Worm (Caenorhabditis elegans) whole organism, L3 larva: ENCODE measurements around the gene sri-31.

Source experiments
- R02D3.7 ChIP-seq: fragments of 150-350 bp; optimal IDR thresholded peaks from 2 replicates; lab custom pipeline; 2014; ENCODE audit warnings: missing biosample characterization, missing genetic modification characterization
- ZK546.5 ChIP-seq: sonication (generic microtip); optimal IDR thresholded peaks from 2 replicates; lab custom pipeline; 2017; ENCODE audit warnings: missing biosample characterization, missing genetic modification characterization
- ama-1 ChIP-seq: fragments of 150-350 bp; optimal IDR thresholded peaks from 2 replicates; lab custom pipeline; 2018
- ceh-28 ChIP-seq: fragments of 150-350 bp; optimal IDR thresholded peaks from 2 replicates; lab custom pipeline; 2014; ENCODE audit warnings: missing biosample characterization, missing genetic modification reagents, missing genetic modification characterization
- ceh-82 ChIP-seq: fragments of 150-350 bp; optimal IDR thresholded peaks from 2 replicates; lab custom pipeline; 2014; ENCODE audit warnings: missing biosample characterization, missing genetic modification characterization
- ceh-9 ChIP-seq: sonication (generic microtip); optimal IDR thresholded peaks from 2 replicates; lab custom pipeline; 2018; ENCODE audit warnings: missing biosample characterization, missing genetic modification characterization
- egl-27 ChIP-seq: sonication (generic microtip); optimal IDR thresholded peaks from 4 replicates; lab custom pipeline; 2017; ENCODE audit warnings: missing biosample characterization, missing genetic modification reagents, missing genetic modification characterization
- egl-5 ChIP-seq: fragments of 150-350 bp; optimal IDR thresholded peaks from 2 replicates; lab custom pipeline; 2017; ENCODE audit warnings: missing biosample characterization, missing genetic modification reagents, missing genetic modification characterization, inconsistent platforms
- elt-1 ChIP-seq: fragments of 150-350 bp; optimal IDR thresholded peaks from 2 replicates; lab custom pipeline; 2014; ENCODE audit warnings: missing biosample characterization, missing genetic modification characterization
- elt-3 ChIP-seq, 3 experiments: fragments of 150-350 bp in 1 of 3; sonication (generic microtip) in 2 of 3; optimal IDR thresholded peaks; 2 replicates in 2 of 3; 4 replicates in 1 of 3; lab custom pipeline; 2014 to 2017; ENCODE audit warnings: missing biosample characterization in 3 of 3, missing genetic modification characterization in 3 of 3
- eor-1 ChIP-seq, 2 experiments: fragments of 150-350 bp; optimal IDR thresholded peaks; 2 replicates each; lab custom pipeline; 2014 to 2018; ENCODE audit warnings: missing biosample characterization in 2 of 2, missing genetic modification characterization in 2 of 2
- fkh-10 ChIP-seq: sonication (generic microtip); optimal IDR thresholded peaks from 2 replicates; lab custom pipeline; 2017; ENCODE audit warnings: missing biosample characterization, missing genetic modification reagents, missing genetic modification characterization
- fkh-2 ChIP-seq: fragments of 150-350 bp; optimal IDR thresholded peaks from 2 replicates; lab custom pipeline; 2014; ENCODE audit warnings: missing biosample characterization, missing genetic modification reagents, missing genetic modification characterization
- fos-1 ChIP-seq: fragments of 150-350 bp; optimal IDR thresholded peaks from 2 replicates; lab custom pipeline; 2014; ENCODE audit warnings: missing biosample characterization, missing genetic modification characterization
- hmg-11 ChIP-seq: sonication (generic microtip); optimal IDR thresholded peaks from 2 replicates; lab custom pipeline; 2016; ENCODE audit warnings: missing genetic modification characterization, missing compliant biosample characterization
- jun-1 ChIP-seq: fragments of 150-350 bp; optimal IDR thresholded peaks from 2 replicates; lab custom pipeline; 2014; ENCODE audit warnings: missing biosample characterization, missing genetic modification reagents, missing genetic modification characterization
- lin-15B ChIP-seq: fragments of 150-350 bp; optimal IDR thresholded peaks from 2 replicates; lab custom pipeline; 2014; ENCODE audit warnings: missing biosample characterization, missing genetic modification characterization
- lin-39 ChIP-seq: fragments of 150-350 bp; optimal IDR thresholded peaks from 2 replicates; lab custom pipeline; 2018; ENCODE audit warnings: missing biosample characterization, missing genetic modification reagents, missing genetic modification characterization
- lsy-12 ChIP-seq: sonication (generic microtip); optimal IDR thresholded peaks from 2 replicates; lab custom pipeline; 2016; ENCODE audit warnings: mild to moderate bottlenecking, missing genetic modification characterization, missing compliant biosample characterization
- mdl-1 ChIP-seq: fragments of 150-350 bp; optimal IDR thresholded peaks from 2 replicates; lab custom pipeline; 2014; ENCODE audit warnings: missing biosample characterization, missing genetic modification characterization
- mml-1 ChIP-seq: fragments of 150-350 bp; sonication (generic microtip); optimal IDR thresholded peaks from 3 replicates; lab custom pipeline; 2014; ENCODE audit warnings: missing biosample characterization, missing genetic modification characterization
- nhr-11 ChIP-seq: fragments of 150-350 bp; optimal IDR thresholded peaks from 2 replicates; lab custom pipeline; 2014; ENCODE audit warnings: missing biosample characterization, missing genetic modification characterization
- nhr-12 ChIP-seq: fragments of 150-350 bp; optimal IDR thresholded peaks from 2 replicates; lab custom pipeline; 2014; ENCODE audit warnings: missing biosample characterization, missing genetic modification characterization
- nhr-237 ChIP-seq: fragments of 150-350 bp; optimal IDR thresholded peaks from 2 replicates; lab custom pipeline; 2014; ENCODE audit warnings: missing biosample characterization, missing genetic modification characterization
- nhr-28 ChIP-seq: fragments of 150-350 bp; optimal IDR thresholded peaks from 2 replicates; lab custom pipeline; 2014; ENCODE audit warnings: missing biosample characterization, missing genetic modification characterization
- nhr-43 ChIP-seq: sonication (generic microtip); optimal IDR thresholded peaks from 2 replicates; lab custom pipeline; 2016; ENCODE audit warnings: mild to moderate bottlenecking, missing genetic modification characterization, missing compliant biosample characterization; ENCODE audit not compliant: poor library complexity, severe bottlenecking
- nhr-67 ChIP-seq: fragments of 150-350 bp; optimal IDR thresholded peaks from 2 replicates; lab custom pipeline; 2014; ENCODE audit warnings: missing biosample characterization, missing genetic modification characterization
- nhr-76 ChIP-seq: fragments of 150-350 bp; sonication (generic microtip); optimal IDR thresholded peaks from 5 replicates; lab custom pipeline; 2014; ENCODE audit warnings: missing biosample characterization, missing genetic modification characterization
- pha-4 ChIP-seq: fragments of 150-350 bp; optimal IDR thresholded peaks from 2 replicates; lab custom pipeline; 2014; ENCODE audit warnings: missing biosample characterization, missing genetic modification reagents, missing genetic modification characterization
- pqm-1 ChIP-seq: fragments of 150-350 bp; optimal IDR thresholded peaks from 2 replicates; lab custom pipeline; 2017; ENCODE audit warnings: missing biosample characterization, missing genetic modification characterization, inconsistent platforms
- sea-2 ChIP-seq: fragments of 150-350 bp; sonication (generic microtip); optimal IDR thresholded peaks from 4 replicates; lab custom pipeline; 2014; ENCODE audit warnings: missing biosample characterization, missing genetic modification reagents, missing genetic modification characterization
- skn-1 ChIP-seq: fragments of 150-350 bp; optimal IDR thresholded peaks from 2 replicates; lab custom pipeline; 2014; ENCODE audit warnings: missing biosample characterization, missing genetic modification characterization
- tbx-2 ChIP-seq: sonication (generic microtip); optimal IDR thresholded peaks from 2 replicates; lab custom pipeline; 2016; ENCODE audit warnings: mild to moderate bottlenecking, missing genetic modification characterization, missing compliant biosample characterization
- unc-39 ChIP-seq: sonication (generic microtip); optimal IDR thresholded peaks from 4 replicates; lab custom pipeline; 2017; ENCODE audit warnings: missing biosample characterization, missing genetic modification characterization
- ztf-11 ChIP-seq: fragments of 150-350 bp; optimal IDR thresholded peaks from 2 replicates; lab custom pipeline; 2014; ENCODE audit warnings: missing biosample characterization, missing genetic modification characterization

The sri-31 gene

ce11 chrII:3043358-3043757 lies 7.4 kb upstream of the sri-31 start, which contains the start of gene B0454.8:
B0454.8 (minus strand) TSS chrII:3043458.
- no peak for TF ChIP-seq ZK546.5
- no peak for TF ChIP-seq nhr-11 (tag; lab: Kevin White, UChicago)
- TF ChIP-seq ztf-11 (tag; lab: Kevin White, UChicago): no peak
- no peak for TF ChIP-seq jun-1 (tag; lab: Kevin White, UChicago)
- TF ChIP-seq pqm-1 (tag; lab: Kevin White, UChicago): no peak
- TF ChIP-seq elt-3 (tag; optimal IDR thresholded peaks at IDR 0.05; lab: Kevin White, UChicago): no peak
- TF ChIP-seq skn-1 (tag; lab: Kevin White, UChicago): no peak
- no peak for TF ChIP-seq egl-5
- TF ChIP-seq ceh-82 (tag; lab: Kevin White, UChicago): no peak

- TF ChIP-seq nhr-12 (tag; lab: Kevin White, UChicago) (no peak), fkh-10 (GFP tag; lab: Kevin White, UChicago) (no peak), ceh-9 (tag; lab: Kevin White, UChicago) (no peak), nhr-67 (no peak), pha-4 (no peak), skn-1 (tag; lab: Kevin White, UChicago) (no peak), egl-27 (tag; lab: Kevin White, UChicago) (no peak), elt-3 (tag; optimal IDR thresholded peaks at IDR 0.05; lab: Kevin White, UChicago) (no peak), ceh-82 (tag; lab: Kevin White, UChicago) (no peak), nhr-28 (tag; lab: Kevin White, UChicago) (no peak), nhr-43 (tag; lab: Kevin White, UChicago) (no peak), lsy-12 (tag; lab: Kevin White, UChicago) (no peak), R02D3.7 (tag; lab: Kevin White, UChicago) (no peak), fkh-2 (tag; lab: Kevin White, UChicago) (no peak), hmg-11 (no peak), ama-1 (lab: Kevin White, UChicago) (no peak), mml-1 (tag; lab: Kevin White, UChicago) (no peak), ceh-28 (no peak), nhr-237 (tag; lab: Kevin White, UChicago) (no peak), sea-2 (GFP tag; lab: Kevin White, UChicago) (no peak)
Observed at ce11 chrII:3044023-3044422, 6.8 kb upstream of the sri-31 start, which contains the start of gene sri-29. sri-29 (plus strand) TSS chrII:3044323.

ce11 chrII:3045422-3045821 lies 5.4 kb upstream of the sri-31 start:
- TF ChIP-seq nhr-76 (tag; lab: Kevin White, UChicago): no peak
- TF ChIP-seq ceh-28: no peak
- no peak for TF ChIP-seq ama-1 (lab: Kevin White, UChicago)
- TF ChIP-seq tbx-2 (tag; lab: Kevin White, UChicago): no peak
- no peak for TF ChIP-seq nhr-11 (tag; lab: Kevin White, UChicago)
- no peak for TF ChIP-seq ztf-11 (tag; lab: Kevin White, UChicago)
- TF ChIP-seq lin-15B: no peak
- TF ChIP-seq lin-39 (tag; lab: Kevin White, UChicago): no peak
- TF ChIP-seq fkh-10 (GFP tag; lab: Kevin White, UChicago): no peak
- TF ChIP-seq nhr-12 (tag; lab: Kevin White, UChicago): no peak
- no peak for TF ChIP-seq sea-2 (GFP tag; lab: Kevin White, UChicago)
- TF ChIP-seq jun-1 (tag; lab: Kevin White, UChicago): no peak
- TF ChIP-seq pha-4: no peak
- TF ChIP-seq ceh-82 (tag; lab: Kevin White, UChicago): no peak
- TF ChIP-seq nhr-28 (tag; lab: Kevin White, UChicago): no peak
- no peak for TF ChIP-seq pqm-1 (tag; lab: Kevin White, UChicago)
- no peak for TF ChIP-seq fos-1 (tag; lab: Kevin White, UChicago)

ce11 chrII:3045875-3046274 lies 4.9 kb upstream of the sri-31 start, which contains the start of gene sri-30:
sri-30 (plus strand) TSS chrII:3046175.
- TF ChIP-seq elt-1 (tag; lab: Kevin White, UChicago) (no peak), nhr-12 (tag; lab: Kevin White, UChicago) (no peak), jun-1 (tag; lab: Kevin White, UChicago) (no peak), eor-1 (tag; optimal IDR thresholded peaks at IDR 0.05; lab: Kevin White, UChicago) (no peak), egl-27 (tag; lab: Kevin White, UChicago) (no peak), unc-39 (no peak), mml-1 (tag; lab: Kevin White, UChicago) (no peak), ceh-28 (no peak), mdl-1 (tag; lab: Kevin White, UChicago) (no peak)
